Fruit fly (Drosophila melanogaster) whole organism, embryonic: ENCODE data around the gene Pep.

Source experiments
- Bdp1 ChIP-seq: fragments of 200-800 bp; sonication (Bioruptor generic); optimal IDR thresholded peaks from 3 replicates; lab custom pipeline; 2016; ENCODE audit warnings: missing biosample characterization, missing genetic modification characterization
- BtbVII ChIP-seq: fragments of 200-800 bp; sonication (Bioruptor generic); optimal IDR thresholded peaks from 3 replicates; lab custom pipeline; 2017; ENCODE audit warnings: missing biosample characterization, mild to moderate bottlenecking, missing genetic modification characterization
- CG10959 ChIP-seq: fragments of 200-800 bp; sonication (Bioruptor generic); IDR thresholded peaks from 2 replicates; pipeline ENCODE4 v1.3.6; 2022; ENCODE audit warnings: missing biosample characterization, missing genetic modification characterization
- CG11696 ChIP-seq: fragments of 200-800 bp; sonication (Bioruptor generic); IDR thresholded peaks from 2 replicates; pipeline ENCODE4 v1.3.6; 2022; ENCODE audit warnings: missing biosample characterization, missing genetic modification characterization
- CG12219 ChIP-seq: fragments of 200-800 bp; sonication (Bioruptor generic); optimal IDR thresholded peaks from 3 replicates; lab custom pipeline; 2018; ENCODE audit warnings: missing biosample characterization, mild to moderate bottlenecking, missing genetic modification characterization
- CG15011 ChIP-seq: fragments of 200-800 bp; sonication (Bioruptor generic); optimal IDR thresholded peaks from 3 replicates; lab custom pipeline; 2018; ENCODE audit warnings: missing biosample characterization, mild to moderate bottlenecking, missing genetic modification characterization
- CG15073 ChIP-seq: fragments of 200-800 bp; sonication (Bioruptor generic); optimal IDR thresholded peaks from 2 replicates; lab custom pipeline; 2016; ENCODE audit warnings: missing biosample characterization, missing genetic modification characterization
- CG15479 ChIP-seq: fragments of 200-800 bp; sonication (Bioruptor generic); optimal IDR thresholded peaks from 3 replicates; lab custom pipeline; 2019; ENCODE audit warnings: missing biosample characterization, mild to moderate bottlenecking, missing genetic modification characterization, moderate library complexity
- CG15601 ChIP-seq: fragments of 200-800 bp; sonication (Bioruptor generic); optimal IDR thresholded peaks from 3 replicates; lab custom pipeline; 2019; ENCODE audit warnings: missing biosample characterization, mild to moderate bottlenecking, missing genetic modification characterization, moderate library complexity
- CG1647 ChIP-seq: fragments of 200-800 bp; sonication (Bioruptor generic); optimal IDR thresholded peaks from 3 replicates; lab custom pipeline; 2016; ENCODE audit warnings: missing biosample characterization, missing genetic modification characterization
- CG17612 ChIP-seq: fragments of 200-800 bp; sonication (Bioruptor generic); IDR thresholded peaks from 2 replicates; pipeline ENCODE4 v1.3.6; 2022; ENCODE audit warnings: missing biosample characterization, missing genetic modification characterization
- CG17829 ChIP-seq: fragments of 200-800 bp; optimal IDR thresholded peaks from 2 replicates; lab custom pipeline; 2019; ENCODE audit warnings: missing biosample characterization, mild to moderate bottlenecking, missing genetic modification characterization, moderate library complexity
- CG18011 ChIP-seq: fragments of 200-800 bp; sonication (Bioruptor generic); optimal IDR thresholded peaks from 2 replicates; lab custom pipeline; 2017; ENCODE audit warnings: missing biosample characterization, missing genetic modification characterization, mild to moderate bottlenecking, moderate library complexity, missing genotype
- CG2199 ChIP-seq: fragments of 200-800 bp; sonication (Bioruptor generic); IDR thresholded peaks from 3 replicates; pipeline ENCODE4 v1.3.6; 2022; ENCODE audit warnings: missing biosample characterization, missing genetic modification characterization
- CG2875 ChIP-seq: fragments of 200-800 bp; sonication (Bioruptor generic); optimal IDR thresholded peaks from 2 replicates; lab custom pipeline; 2017; ENCODE audit warnings: missing biosample characterization, mild to moderate bottlenecking, missing genetic modification characterization, missing genetic modification reagents
- CG31388 ChIP-seq: fragments of 200-800 bp; sonication (Bioruptor generic); optimal IDR thresholded peaks from 2 replicates; lab custom pipeline; 2016; ENCODE audit warnings: missing biosample characterization, missing genetic modification characterization
- CG32532 ChIP-seq: fragments of 200-800 bp; sonication (Bioruptor generic); IDR thresholded peaks from 2 replicates; pipeline ENCODE4 v1.3.6; 2022; ENCODE audit warnings: missing biosample characterization, missing genetic modification characterization
- CG34224 ChIP-seq: fragments of 200-800 bp; sonication (Bioruptor generic); IDR thresholded peaks from 3 replicates; pipeline ENCODE4 v1.3.6; 2022; ENCODE audit warnings: missing biosample characterization, missing genetic modification characterization; ENCODE audit not compliant: partially characterized antibody
- CG4617 ChIP-seq: fragments of 200-800 bp; sonication (Bioruptor generic); optimal IDR thresholded peaks from 3 replicates; lab custom pipeline; 2016; ENCODE audit warnings: missing biosample characterization, missing genetic modification characterization, borderline replicate concordance
- CG7928 ChIP-seq: fragments of 200-800 bp; sonication (Bioruptor generic); optimal IDR thresholded peaks from 2 replicates; lab custom pipeline; 2017; ENCODE audit warnings: missing biosample characterization, mild to moderate bottlenecking, missing genetic modification characterization
- Dp ChIP-seq: fragments of 200-800 bp; sonication (Bioruptor generic); optimal IDR thresholded peaks from 2 replicates; lab custom pipeline; 2018; ENCODE audit warnings: missing biosample characterization, mild to moderate bottlenecking, missing genetic modification characterization, moderate library complexity
- Hr3 ChIP-seq: fragments of 200-800 bp; sonication (Bioruptor generic); optimal IDR thresholded peaks from 3 replicates; lab custom pipeline; 2016; ENCODE audit warnings: missing biosample characterization, missing genetic modification characterization
- Kr ChIP-seq: fragments of 200-800 bp; sonication (Bioruptor generic); optimal IDR thresholded peaks from 2 replicates; lab custom pipeline; 2017; ENCODE audit warnings: missing biosample characterization, mild to moderate bottlenecking, missing genetic modification characterization
- NC2α ChIP-seq: fragments of 200-800 bp; sonication (Bioruptor generic); optimal IDR thresholded peaks from 2 replicates; lab custom pipeline; 2016; ENCODE audit warnings: missing biosample characterization, missing genetic modification characterization
- Nf-YC ChIP-seq: fragments of 200-800 bp; optimal IDR thresholded peaks from 3 replicates; lab custom pipeline; 2019; ENCODE audit warnings: missing biosample characterization, mild to moderate bottlenecking, missing genetic modification characterization, moderate library complexity
- Side ChIP-seq: fragments of 200-800 bp; sonication (Bioruptor generic); optimal IDR thresholded peaks from 2 replicates; lab custom pipeline; 2016; ENCODE audit warnings: missing biosample characterization, missing genetic modification characterization
- Sox100B ChIP-seq: fragments of 200-800 bp; sonication (Bioruptor generic); optimal IDR thresholded peaks from 3 replicates; lab custom pipeline; 2018; ENCODE audit warnings: missing biosample characterization, mild to moderate bottlenecking, missing genetic modification characterization
- Stat92E ChIP-seq, 3 experiments: fragments of >200 bp in 2 of 3; fragments of 200-800 bp in 1 of 3; sonication (Bioruptor generic) in 1 of 3; optimal IDR thresholded peaks; 2 replicates each; lab custom pipeline; 2017 to 2019; ENCODE audit warnings: missing biosample characterization in 3 of 3, missing genetic modification characterization in 3 of 3, mild to moderate bottlenecking in 1 of 3, moderate library complexity in 1 of 3
- ara ChIP-seq: fragments of 200-800 bp; sonication (Bioruptor generic); IDR thresholded peaks from 2 replicates; pipeline ENCODE4 v1.3.6; 2022; ENCODE audit warnings: missing biosample characterization, missing genetic modification characterization
- bcd ChIP-seq: fragments of 200-800 bp; sonication (Bioruptor generic); optimal IDR thresholded peaks from 2 replicates; lab custom pipeline; 2017; ENCODE audit warnings: missing biosample characterization, mild to moderate bottlenecking, missing genetic modification characterization
- cato ChIP-seq: fragments of 200-800 bp; sonication (Bioruptor generic); optimal IDR thresholded peaks from 2 replicates; lab custom pipeline; 2016; ENCODE audit warnings: missing biosample characterization, missing genetic modification characterization, borderline replicate concordance
- disco-r ChIP-seq: fragments of 200-800 bp; sonication (Bioruptor generic); optimal IDR thresholded peaks from 2 replicates; lab custom pipeline; 2016; ENCODE audit warnings: missing biosample characterization, missing genetic modification characterization
- exex ChIP-seq: fragments of 200-800 bp; sonication (Bioruptor generic); optimal IDR thresholded peaks from 4 replicates; lab custom pipeline; 2018; ENCODE audit warnings: missing biosample characterization, mild to moderate bottlenecking, missing genetic modification characterization, moderate library complexity
- eyg ChIP-seq: fragments of 200-800 bp; sonication (Bioruptor generic); optimal IDR thresholded peaks from 3 replicates; lab custom pipeline; 2016; ENCODE audit warnings: missing biosample characterization, missing genetic modification characterization
- fd102C ChIP-seq: fragments of 200-800 bp; sonication (Bioruptor generic); optimal IDR thresholded peaks from 2 replicates; lab custom pipeline; 2018; ENCODE audit warnings: missing biosample characterization, mild to moderate bottlenecking, missing genetic modification characterization, moderate library complexity
- fd3F ChIP-seq: fragments of 200-800 bp; sonication (Bioruptor generic); optimal IDR thresholded peaks from 2 replicates; lab custom pipeline; 2018; ENCODE audit warnings: missing biosample characterization, mild to moderate bottlenecking, missing genetic modification characterization, moderate library complexity
- fd64A ChIP-seq: fragments of 200-800 bp; sonication (Bioruptor generic); optimal IDR thresholded peaks from 3 replicates; lab custom pipeline; 2018; ENCODE audit warnings: missing biosample characterization, mild to moderate bottlenecking, missing genetic modification characterization
- fru ChIP-seq: fragments of >200 bp; optimal IDR thresholded peaks from 2 replicates; lab custom pipeline; 2017
- insv ChIP-seq, 2 experiments: fragments of 200-800 bp; sonication (Bioruptor generic); optimal IDR thresholded peaks; 3 replicates each; lab custom pipeline; 2016 to 2018; ENCODE audit warnings: missing biosample characterization in 2 of 2, missing genetic modification characterization in 2 of 2
- inv ChIP-seq: fragments of 200-800 bp; sonication (Bioruptor generic); IDR thresholded peaks from 2 replicates; pipeline ENCODE4 v1.3.6; 2022; ENCODE audit warnings: missing biosample characterization, missing genetic modification characterization; ENCODE audit not compliant: partially characterized antibody
- knrl ChIP-seq: fragments of 200-800 bp; sonication (Bioruptor generic); IDR thresholded peaks from 3 replicates; pipeline ENCODE4 v1.3.6; 2022; ENCODE audit warnings: missing biosample characterization, missing genetic modification characterization; ENCODE audit not compliant: partially characterized antibody
- lbe ChIP-seq: fragments of 200-800 bp; sonication (Bioruptor generic); optimal IDR thresholded peaks from 2 replicates; lab custom pipeline; 2016; ENCODE audit warnings: missing biosample characterization, mild to moderate bottlenecking, missing genetic modification characterization
- luna ChIP-seq: fragments of 200-800 bp; sonication (Bioruptor generic); optimal IDR thresholded peaks from 2 replicates; lab custom pipeline; 2016; ENCODE audit warnings: missing biosample characterization, missing genetic modification characterization
- otp ChIP-seq: fragments of 200-800 bp; sonication (Bioruptor generic); IDR thresholded peaks from 3 replicates; pipeline ENCODE4, ENCODE4 v1.3.6; 2022; ENCODE audit warnings: missing biosample characterization, missing genetic modification characterization
- seq ChIP-seq: fragments of 200-800 bp; sonication (Bioruptor generic); IDR thresholded peaks from 2 replicates; pipeline ENCODE4 v1.3.6; 2022; ENCODE audit warnings: missing biosample characterization, missing genetic modification characterization
- slou ChIP-seq: fragments of 200-800 bp; sonication (Bioruptor generic); optimal IDR thresholded peaks from 3 replicates; lab custom pipeline; 2016; ENCODE audit warnings: missing biosample characterization, missing genetic modification characterization
- toy ChIP-seq: fragments of 200-800 bp; sonication (Bioruptor generic); IDR thresholded peaks from 2 replicates; pipeline ENCODE4 v1.3.6; 2022; ENCODE audit warnings: missing biosample characterization, missing genetic modification characterization
- zen ChIP-seq: fragments of 200-800 bp; sonication (Bioruptor generic); optimal IDR thresholded peaks from 3 replicates; lab custom pipeline; 2018; ENCODE audit warnings: missing biosample characterization, mild to moderate bottlenecking, missing genetic modification characterization, moderate library complexity

The Pep gene

DNA sequence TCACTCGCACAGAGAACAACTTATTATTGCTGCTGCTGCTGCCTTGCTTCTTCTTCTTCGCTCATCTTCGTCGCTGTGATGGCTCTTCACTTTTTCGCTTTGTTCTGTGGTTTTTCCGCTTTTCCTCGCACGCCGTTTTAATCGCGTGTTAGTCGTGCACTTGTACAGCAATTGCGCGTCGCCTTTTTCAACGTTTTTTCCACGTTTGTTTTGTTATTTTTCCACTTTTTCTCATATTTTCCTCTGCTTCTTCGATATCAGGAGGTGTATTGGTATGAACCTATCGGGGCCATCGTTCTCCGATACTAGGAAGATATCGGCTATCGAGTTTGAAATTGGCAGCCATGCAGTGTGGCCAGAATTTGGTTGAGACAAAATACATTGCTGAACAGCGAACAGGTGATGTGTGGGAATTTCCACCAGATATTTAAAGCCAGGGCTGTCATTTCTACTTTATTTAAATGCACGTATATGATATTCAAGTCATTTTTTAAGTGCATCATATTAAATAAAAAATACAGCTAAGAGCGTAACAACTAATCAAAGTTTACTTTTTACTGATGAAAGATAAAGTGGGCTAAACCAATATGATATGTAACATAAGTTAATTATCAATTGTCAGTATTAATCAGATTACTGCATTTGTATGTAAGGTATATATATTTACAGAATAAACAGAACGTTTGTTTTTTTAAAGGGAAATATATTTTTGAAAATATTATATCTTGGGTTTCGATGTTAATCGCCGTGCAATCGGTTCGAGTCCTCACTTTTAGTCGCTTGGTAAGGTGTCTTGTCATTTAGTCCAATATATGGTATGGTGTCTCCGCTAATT lies 24.3 kb upstream of the Pep start, which contains the start of gene Crtc (continued):
- TF ChIP-seq CG17612 (GFP tag; lab: Robert Waterston, UW): no peak
- TF ChIP-seq CG31388 (GFP tag; lab: Kevin White, UChicago): no peak
- TF ChIP-seq ara (GFP tag; lab: Robert Waterston, UW): no peak
- TF ChIP-seq slou (GFP tag; lab: Kevin White, UChicago): no peak
- TF ChIP-seq luna (GFP tag; lab: Kevin White, UChicago): no peak
- TF ChIP-seq knrl (GFP tag; lab: Robert Waterston, UW): peak; percentile 47; the same call in 2 of the 3 replicates
- no peak for TF ChIP-seq CG15601 (tag; lab: Kevin White, UChicago)
- no peak for TF ChIP-seq CG11696 (GFP tag; lab: Robert Waterston, UW)
- peak; percentile 32; the same call in 1 of the 2 replicates for TF ChIP-seq CG32532 (GFP tag; lab: Robert Waterston, UW)
- TF ChIP-seq CG15073 (GFP tag; lab: Kevin White, UChicago): no peak
- no peak for TF ChIP-seq exex (tag; lab: Kevin White, UChicago)
- TF ChIP-seq Nf-YC (tag; lab: Kevin White, UChicago): peak; percentile 0
- TF ChIP-seq cato (GFP tag; lab: Kevin White, UChicago): no peak
- no peak for TF ChIP-seq CG15011 (GFP tag; lab: Kevin White, UChicago)
- no peak for TF ChIP-seq zen (tag; lab: Kevin White, UChicago)
- TF ChIP-seq CG34224 (GFP tag; lab: Robert Waterston, UW): peak; percentile 66
- peak; percentile 25 for TF ChIP-seq bcd
- TF ChIP-seq fd3F (GFP tag; lab: Kevin White, UChicago): no peak
- TF ChIP-seq CG1647: no peak
- TF ChIP-seq Side: no peak
- peak; percentile 76 for TF ChIP-seq Dp (GFP tag; lab: Kevin White, UChicago)
- peak; percentile 79 for TF ChIP-seq CG7928

DNA sequence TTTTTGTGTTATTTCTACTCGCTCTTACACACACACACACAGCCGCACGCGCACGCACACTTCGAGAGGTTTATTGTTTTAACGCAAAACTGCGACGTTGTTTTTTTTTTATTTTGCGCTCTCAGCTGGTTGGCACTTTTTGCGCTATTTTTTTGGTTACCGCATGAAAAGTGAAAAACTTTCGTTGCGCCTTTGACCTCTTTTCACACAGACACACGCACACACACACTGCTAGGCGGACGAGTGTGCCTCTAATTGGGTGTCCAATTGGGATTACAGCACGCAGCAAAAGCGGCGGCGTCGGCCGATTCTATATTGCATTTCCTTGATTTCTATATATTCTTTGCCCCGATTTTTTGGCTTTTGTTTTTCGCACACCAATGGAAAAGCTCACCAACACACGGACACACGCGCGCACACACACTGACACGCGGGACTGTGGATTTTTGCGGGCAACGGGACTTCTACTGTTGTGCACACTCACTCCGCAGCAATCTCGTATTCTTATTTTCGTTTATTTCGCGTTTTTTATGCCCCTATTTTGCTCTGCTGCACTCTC lies 23.6 kb upstream of the Pep start:
- TF ChIP-seq CG2199 (GFP tag; lab: Robert Waterston, UW) (0 out of 3 replicates have a peak, but pooled peaks have one; percentile 55), BtbVII (GFP tag; lab: Kevin White, UChicago) (no peak), CG7928 (no peak), Hr3 (GFP tag; lab: Kevin White, UChicago) (no peak), CG17829 (tag; lab: Kevin White, UChicago) (no peak), NC2α (GFP tag; lab: Kevin White, UChicago) (no peak), insv (GFP tag; optimal IDR thresholded peaks at IDR 0.05; lab: Kevin White, UChicago) (peak; percentile 14 to 86), CG10959 (GFP tag; lab: Robert Waterston, UW) (no peak), CG18011 (GFP tag; lab: Kevin White, UChicago) (no peak), CG15479 (no peak), inv (GFP tag; lab: Robert Waterston, UW) (no peak), toy (GFP tag; lab: Robert Waterston, UW) (no peak), fd102C (no peak), fd64A (no peak), CG2875 (GFP tag; lab: Kevin White, UChicago) (no peak), Stat92E (GFP tag; optimal IDR thresholded peaks at IDR 0.05; lab: Kevin White, UChicago) (peak in 1 of 3 experiments; percentile 49), lbe (GFP tag; lab: Kevin White, UChicago) (no peak), fru (lab: Kevin White, UChicago) (no peak), Kr (GFP tag; lab: Kevin White, UChicago) (no peak), Bdp1 (no peak), disco-r (GFP tag; lab: Kevin White, UChicago) (no peak), eyg (GFP tag; lab: Kevin White, UChicago) (no peak), CG12219 (GFP tag; lab: Kevin White, UChicago) (no peak), otp (GFP tag; lab: Robert Waterston, UW) (no peak), Sox100B (no peak), seq (GFP tag; lab: Robert Waterston, UW) (no peak), CG4617 (GFP tag; lab: Kevin White, UChicago) (no peak), CG31388 (GFP tag; lab: Kevin White, UChicago) (no peak)
